Fruit fly (Drosophila melanogaster) whole organism, embryonic: ENCODE results near the gene Phs.
A peak's percentile ranks its signal among the peaks of the same experiment; 100 is the strongest.

ENCODE experiments used
- Ada2b ChIP-seq: fragments of 200-800 bp; sonication (Bioruptor generic); IDR thresholded peaks from 2 replicates; pipeline ENCODE4 v1.3.6; 2022; ENCODE audit warnings: missing biosample characterization, missing genetic modification characterization
- CG10147 ChIP-seq: fragments of 200-800 bp; sonication (Bioruptor generic); optimal IDR thresholded peaks from 2 replicates; lab custom pipeline; 2019; ENCODE audit warnings: missing biosample characterization, mild to moderate bottlenecking, missing genetic modification characterization, moderate library complexity
- CG10366 ChIP-seq: fragments of 200-800 bp; sonication (Bioruptor generic); IDR thresholded peaks from 2 replicates; pipeline ENCODE4 v1.3.6; 2022; ENCODE audit warnings: missing biosample characterization, missing genetic modification characterization
- CG11560 ChIP-seq: fragments of 200-800 bp; sonication (Bioruptor generic); IDR thresholded peaks from 3 replicates; pipeline ENCODE4 v1.3.6; 2022; ENCODE audit warnings: missing biosample characterization, missing genetic modification characterization
- CG14860 ChIP-seq: fragments of 200-800 bp; sonication (Bioruptor generic); IDR thresholded peaks from 3 replicates; pipeline ENCODE4 v1.3.6; 2022; ENCODE audit warnings: missing biosample characterization, missing genetic modification characterization; ENCODE audit not compliant: partially characterized antibody
- CG15073 ChIP-seq: fragments of 200-800 bp; sonication (Bioruptor generic); optimal IDR thresholded peaks from 2 replicates; lab custom pipeline; 2016; ENCODE audit warnings: missing biosample characterization, missing genetic modification characterization
- CG15479 ChIP-seq: fragments of 200-800 bp; sonication (Bioruptor generic); optimal IDR thresholded peaks from 3 replicates; lab custom pipeline; 2019; ENCODE audit warnings: missing biosample characterization, mild to moderate bottlenecking, missing genetic modification characterization, moderate library complexity
- CG15696 ChIP-seq: fragments of 200-800 bp; sonication (Bioruptor generic); optimal IDR thresholded peaks from 2 replicates; lab custom pipeline; 2019; ENCODE audit warnings: missing biosample characterization, mild to moderate bottlenecking, missing genetic modification characterization, moderate library complexity
- CG17328 ChIP-seq: fragments of 200-800 bp; sonication (Bioruptor generic); IDR thresholded peaks from 2 replicates; pipeline ENCODE4 v1.3.6; 2022; ENCODE audit warnings: missing biosample characterization, missing genetic modification characterization
- CG17612 ChIP-seq: fragments of 200-800 bp; sonication (Bioruptor generic); IDR thresholded peaks from 2 replicates; pipeline ENCODE4 v1.3.6; 2022; ENCODE audit warnings: missing biosample characterization, missing genetic modification characterization
- CG18619 ChIP-seq: fragments of 200-800 bp; sonication (Bioruptor generic); optimal IDR thresholded peaks from 3 replicates; lab custom pipeline; 2017; ENCODE audit warnings: missing biosample characterization, mild to moderate bottlenecking, missing genetic modification characterization
- CG32772 ChIP-seq: fragments of 200-800 bp; sonication (Bioruptor generic); IDR thresholded peaks from 2 replicates; pipeline ENCODE4 v1.3.6; 2022; ENCODE audit warnings: missing biosample characterization, missing genetic modification characterization
- CG3281 ChIP-seq: fragments of 200-800 bp; sonication (Bioruptor generic); optimal IDR thresholded peaks from 3 replicates; lab custom pipeline; 2017; ENCODE audit warnings: missing biosample characterization, mild to moderate bottlenecking, missing genetic modification characterization
- CG34376 ChIP-seq: fragments of 200-800 bp; sonication (Bioruptor generic); optimal IDR thresholded peaks from 2 replicates; lab custom pipeline; 2018; ENCODE audit warnings: missing biosample characterization, mild to moderate bottlenecking, missing genetic modification characterization
- CG3995 ChIP-seq: fragments of 200-800 bp; sonication (Bioruptor generic); optimal IDR thresholded peaks from 3 replicates; lab custom pipeline; 2016; ENCODE audit warnings: missing biosample characterization, missing genetic modification characterization
- CG4707 ChIP-seq: fragments of 200-800 bp; sonication (Bioruptor generic); optimal IDR thresholded peaks from 2 replicates; lab custom pipeline; 2018; ENCODE audit warnings: missing biosample characterization, mild to moderate bottlenecking, missing genetic modification characterization, moderate library complexity
- CG5245 ChIP-seq: fragments of 200-800 bp; sonication (Bioruptor generic); optimal IDR thresholded peaks from 3 replicates; lab custom pipeline; 2016; ENCODE audit warnings: missing biosample characterization, missing genetic modification characterization
- CG7357 ChIP-seq: fragments of 200-800 bp; sonication (Bioruptor generic); IDR thresholded peaks from 3 replicates; pipeline ENCODE4 v1.3.6; 2022; ENCODE audit warnings: missing biosample characterization, missing genetic modification characterization
- CG7786 ChIP-seq: fragments of 200-800 bp; sonication (Bioruptor generic); optimal IDR thresholded peaks from 2 replicates; lab custom pipeline; 2016; ENCODE audit warnings: missing biosample characterization, missing genetic modification characterization
- CG8359 ChIP-seq: fragments of 200-800 bp; sonication (Bioruptor generic); optimal IDR thresholded peaks from 2 replicates; lab custom pipeline; 2017; ENCODE audit warnings: missing biosample characterization, mild to moderate bottlenecking, missing genetic modification characterization, borderline replicate concordance
- Dad ChIP-seq: fragments of 200-800 bp; sonication (Bioruptor generic); optimal IDR thresholded peaks from 3 replicates; lab custom pipeline; 2016; ENCODE audit warnings: missing biosample characterization, missing genetic modification characterization
- E2f1 ChIP-seq: fragments of 200-800 bp; sonication (Bioruptor generic); IDR thresholded peaks from 2 replicates; pipeline ENCODE4 v1.3.6; 2022; ENCODE audit warnings: missing biosample characterization, missing genetic modification characterization
- HLH3B ChIP-seq: fragments of 200-800 bp; sonication (Bioruptor generic); IDR thresholded peaks from 2 replicates; pipeline ENCODE4 v1.3.6; 2022; ENCODE audit warnings: missing biosample characterization, missing genetic modification characterization
- Hand ChIP-seq: fragments of 200-800 bp; sonication (Bioruptor generic); optimal IDR thresholded peaks from 2 replicates; lab custom pipeline; 2017; ENCODE audit warnings: mild to moderate bottlenecking, missing biosample characterization, missing genetic modification reagents, missing genetic modification characterization
- Mad ChIP-seq: fragments of 200-800 bp; sonication (Bioruptor generic); optimal IDR thresholded peaks from 2 replicates; lab custom pipeline; 2016; ENCODE audit warnings: missing biosample characterization, missing genetic modification characterization
- Mrtf ChIP-seq: fragments of 200-800 bp; sonication (Bioruptor generic); IDR thresholded peaks from 3 replicates; pipeline ENCODE4 v1.3.6; 2022; ENCODE audit warnings: missing biosample characterization, missing genetic modification characterization
- Scr ChIP-seq: fragments of 200-800 bp; sonication (Bioruptor generic); IDR thresholded peaks from 2 replicates; pipeline ENCODE4 v1.3.6; 2022; ENCODE audit warnings: missing biosample characterization, missing genetic modification characterization; ENCODE audit not compliant: partially characterized antibody
- Sox102F ChIP-seq: fragments of 200-800 bp; sonication (Bioruptor generic); optimal IDR thresholded peaks from 2 replicates; lab custom pipeline; 2018; ENCODE audit warnings: missing biosample characterization, mild to moderate bottlenecking, missing genetic modification characterization, moderate library complexity
- Ssrp ChIP-seq: fragments of 200-800 bp; sonication (Bioruptor generic); optimal IDR thresholded peaks from 2 replicates; lab custom pipeline; 2018; ENCODE audit warnings: missing biosample characterization, mild to moderate bottlenecking, missing genetic modification characterization, moderate library complexity
- Vsx1 ChIP-seq: fragments of 200-800 bp; sonication (Bioruptor generic); optimal IDR thresholded peaks from 2 replicates; lab custom pipeline; 2017; ENCODE audit warnings: missing biosample characterization, mild to moderate bottlenecking, missing genetic modification characterization, missing genetic modification reagents
- aop ChIP-seq: fragments of 200-800 bp; sonication (Bioruptor generic); IDR thresholded peaks from 2 replicates; pipeline ENCODE4 v1.3.6; 2022; ENCODE audit warnings: missing biosample characterization, missing genetic modification characterization
- cwo ChIP-seq: fragments of 200-800 bp; sonication (Bioruptor generic); optimal IDR thresholded peaks from 3 replicates; lab custom pipeline; 2017; ENCODE audit warnings: missing biosample characterization, missing genetic modification characterization, mild to moderate bottlenecking, moderate library complexity, missing genetic modification reagents
- dmrt99B ChIP-seq: fragments of 200-800 bp; sonication (Bioruptor generic); optimal IDR thresholded peaks from 2 replicates; lab custom pipeline; 2018; ENCODE audit warnings: missing biosample characterization, mild to moderate bottlenecking, missing genetic modification characterization, moderate library complexity
- gt ChIP-seq: fragments of 200-800 bp; sonication (Bioruptor generic); IDR thresholded peaks from 2 replicates; pipeline ENCODE4 v1.3.6; 2022; ENCODE audit warnings: missing biosample characterization, missing genetic modification characterization
- ind ChIP-seq: fragments of 200-800 bp; sonication (Bioruptor generic); optimal IDR thresholded peaks from 3 replicates; lab custom pipeline; 2016; ENCODE audit warnings: missing biosample characterization, missing genetic modification characterization
- insv ChIP-seq, 2 experiments: fragments of 200-800 bp; sonication (Bioruptor generic); optimal IDR thresholded peaks; 3 replicates each; lab custom pipeline; 2016 to 2018; ENCODE audit warnings: missing biosample characterization in 2 of 2, missing genetic modification characterization in 2 of 2
- jigr1 ChIP-seq: fragments of 200-800 bp; sonication (Bioruptor generic); IDR thresholded peaks from 3 replicates; pipeline ENCODE4 v1.3.6; 2022; ENCODE audit warnings: missing biosample characterization, missing genetic modification characterization
- ken ChIP-seq: fragments of 200-800 bp; sonication (Bioruptor generic); IDR thresholded peaks from 3 replicates; pipeline ENCODE4 v1.3.6; 2022; ENCODE audit warnings: missing biosample characterization, missing genetic modification characterization
- nerfin-1 ChIP-seq: fragments of 200-800 bp; sonication (Bioruptor generic); optimal IDR thresholded peaks from 3 replicates; lab custom pipeline; 2019; ENCODE audit warnings: missing biosample characterization, mild to moderate bottlenecking, missing genetic modification characterization, moderate library complexity
- pum ChIP-seq: fragments of 200-800 bp; sonication (Bioruptor generic); optimal IDR thresholded peaks from 2 replicates; lab custom pipeline; 2016; ENCODE audit warnings: missing biosample characterization, missing genetic modification characterization
- schlank ChIP-seq: fragments of 200-800 bp; sonication (Bioruptor generic); optimal IDR thresholded peaks from 2 replicates; lab custom pipeline; 2018; ENCODE audit warnings: missing biosample characterization, mild to moderate bottlenecking, missing genetic modification characterization
- seq ChIP-seq: fragments of 200-800 bp; sonication (Bioruptor generic); IDR thresholded peaks from 2 replicates; pipeline ENCODE4 v1.3.6; 2022; ENCODE audit warnings: missing biosample characterization, missing genetic modification characterization
- sim ChIP-seq: fragments of 200-800 bp; sonication (Bioruptor generic); IDR thresholded peaks from 2 replicates; pipeline ENCODE4 v1.3.6; 2022; ENCODE audit warnings: missing biosample characterization, missing genetic modification characterization
- sqz ChIP-seq: fragments of 200-800 bp; sonication (Bioruptor generic); optimal IDR thresholded peaks from 3 replicates; lab custom pipeline; 2018; ENCODE audit warnings: missing biosample characterization, mild to moderate bottlenecking, missing genetic modification characterization
- sr ChIP-seq: fragments of 200-800 bp; sonication (Bioruptor generic); IDR thresholded peaks from 3 replicates; pipeline ENCODE4 v1.3.6; 2022; ENCODE audit warnings: missing biosample characterization, missing genetic modification characterization
- tap ChIP-seq: fragments of 200-800 bp; optimal IDR thresholded peaks from 3 replicates; lab custom pipeline; 2019; ENCODE audit warnings: missing biosample characterization, mild to moderate bottlenecking, missing genetic modification characterization, moderate library complexity
- tgo ChIP-seq: fragments of 200-800 bp; sonication (Bioruptor generic); IDR thresholded peaks from 3 replicates; pipeline ENCODE4 v1.3.6; 2022; ENCODE audit warnings: missing biosample characterization, missing genetic modification characterization
- tio ChIP-seq: fragments of 200-800 bp; sonication (Bioruptor generic); optimal IDR thresholded peaks from 2 replicates; lab custom pipeline; 2017; ENCODE audit warnings: missing biosample characterization, missing genetic modification characterization, inconsistent platforms
- twi ChIP-seq: fragments of 200-800 bp; optimal IDR thresholded peaks from 2 replicates; lab custom pipeline; 2019; ENCODE audit warnings: missing biosample characterization, mild to moderate bottlenecking, missing genetic modification characterization, moderate library complexity
- unpg ChIP-seq: fragments of 200-800 bp; sonication (Bioruptor generic); optimal IDR thresholded peaks from 3 replicates; lab custom pipeline; 2018; ENCODE audit warnings: missing biosample characterization, mild to moderate bottlenecking, missing genetic modification characterization, moderate library complexity
- wor ChIP-seq: fragments of 200-800 bp; sonication (Bioruptor generic); IDR thresholded peaks from 2 replicates; pipeline ENCODE4 v1.3.6; 2022; ENCODE audit warnings: missing biosample characterization, missing genetic modification characterization

Phs gene

dm6 chr3L:15580487-15580886 lies 39.2 kb upstream of the Phs start, which contains the start of the genes mrn and CG12301 (continued):
- TF ChIP-seq CG17612 (peak; percentile 83), twi (tag; lab: Kevin White, UChicago) (no peak), CG5245 (peak; percentile 50), CG8359 (no peak), pum (GFP tag; lab: Kevin White, UChicago) (peak; percentile 48), CG18619 (GFP tag; lab: Kevin White, UChicago) (peak; percentile 50), wor (peak; percentile 33; the same call in 1 of the 2 replicates), Mad (GFP tag; lab: Kevin White, UChicago) (peak; percentile 70), CG15479 (GFP tag; lab: Kevin White, UChicago) (no peak), tap (no peak), unpg (GFP tag; lab: Kevin White, UChicago) (no peak), CG4707 (GFP tag; lab: Kevin White, UChicago) (no peak), cwo (GFP tag; lab: Kevin White, UChicago) (peak; percentile 95), aop (GFP tag; lab: Robert Waterston, UW) (no peak), nerfin-1 (tag; lab: Kevin White, UChicago) (peak; percentile 60), CG11560 (tag; lab: Robert Waterston, UW) (peak; percentile 70; the same call in 2 of the 3 replicates), CG15696 (tag; lab: Kevin White, UChicago) (peak; percentile 7), CG3281 (GFP tag; lab: Kevin White, UChicago) (peak; percentile 83), tio (GFP tag; lab: Kevin White, UChicago) (no peak), gt (GFP tag; lab: Robert Waterston, UW) (peak; percentile 38; the same call in 1 of the 2 replicates), CG17328 (GFP tag; lab: Robert Waterston, UW) (peak; percentile 56; the same call in 1 of the 2 replicates), ind (GFP tag; lab: Kevin White, UChicago) (peak; percentile 75), CG32772 (GFP tag; lab: Robert Waterston, UW) (peak; percentile 97), insv (GFP tag; optimal IDR thresholded peaks at IDR 0.05; lab: Kevin White, UChicago) (peak in 1 of 2 experiments; percentile 60), jigr1 (GFP tag; lab: Robert Waterston, UW) (peak; percentile 73; the same call in 2 of the 3 replicates), Ada2b (peak; percentile 80), ken (GFP tag; lab: Robert Waterston, UW) (peak; percentile 77; the same call in 2 of the 3 replicates), sqz (GFP tag; lab: Kevin White, UChicago) (no peak), Scr (GFP tag; lab: Robert Waterston, UW) (peak; percentile 95), CG10366 (GFP tag; lab: Robert Waterston, UW) (peak; percentile 81), schlank (tag; lab: Kevin White, UChicago) (no peak), seq (GFP tag; lab: Robert Waterston, UW) (no peak), CG3995 (GFP tag; lab: Kevin White, UChicago) (peak; percentile 68), HLH3B (GFP tag; lab: Robert Waterston, UW) (peak; percentile 90), dmrt99B (tag; lab: Kevin White, UChicago) (no peak), CG14860 (GFP tag; lab: Robert Waterston, UW) (peak; percentile 95), Hand (GFP tag; lab: Kevin White, UChicago) (no peak), E2f1 (GFP tag; lab: Robert Waterston, UW) (peak; percentile 91), CG10147 (GFP tag; lab: Kevin White, UChicago) (no peak), CG7786 (peak; percentile 44), CG34376 (GFP tag; lab: Kevin White, UChicago) (peak; percentile 40), Sox102F (GFP tag; lab: Kevin White, UChicago) (no peak), CG15073 (GFP tag; lab: Kevin White, UChicago) (no peak), sr (GFP tag; lab: Robert Waterston, UW) (no peak), sim (peak; percentile 46; the same call in 1 of the 2 replicates), Mrtf (GFP tag; lab: Robert Waterston, UW) (peak; percentile 75), CG7357 (GFP tag; lab: Robert Waterston, UW) (peak; percentile 86), Vsx1 (GFP tag; lab: Kevin White, UChicago) (no peak), Ssrp (tag; lab: Kevin White, UChicago) (peak; percentile 62), tgo (GFP tag; lab: Robert Waterston, UW) (peak; percentile 94), Dad (GFP tag; lab: Kevin White, UChicago) (peak; percentile 61)
